Worm (Caenorhabditis elegans) whole organism, L4/young adult: ENCODE measurements around the gene srh-277.

ENCODE experiments used
- W03F9.2 ChIP-seq: fragments of 150-350 bp; optimal IDR thresholded peaks from 2 replicates; lab custom pipeline; 2014; ENCODE audit warnings: missing biosample characterization, missing genetic modification characterization
- dao-5 ChIP-seq: sonication (generic microtip); optimal IDR thresholded peaks from 2 replicates; lab custom pipeline; 2016; ENCODE audit warnings: missing genotype, missing genetic modification characterization, moderate library complexity, missing compliant biosample characterization
- him-1 ChIP-seq: sonication (generic microtip); optimal IDR thresholded peaks from 2 replicates; lab custom pipeline; 2016; ENCODE audit warnings: missing genotype, missing genetic modification reagents, missing genetic modification characterization, missing compliant biosample characterization

- no peak for TF ChIP-seq him-1 (tag; lab: Kevin White, UChicago)
- no peak for TF ChIP-seq dao-5
- TF ChIP-seq W03F9.2 (tag; lab: Kevin White, UChicago): no peak
Measured at ce11 chrV:16229439-16229838, 46.4 kb downstream of the srh-277 start.
